Worm (Caenorhabditis elegans) whole organism, L4/young adult: ENCODE results near the gene M57.1.

Source experiments
- W03F9.2 ChIP-seq: fragments of 150-350 bp; optimal IDR thresholded peaks from 2 replicates; lab custom pipeline; 2014; ENCODE audit warnings: missing biosample characterization, missing genetic modification characterization
- dao-5 ChIP-seq: sonication (generic microtip); optimal IDR thresholded peaks from 2 replicates; lab custom pipeline; 2016; ENCODE audit warnings: missing genotype, missing genetic modification characterization, moderate library complexity, missing compliant biosample characterization
- him-1 ChIP-seq: sonication (generic microtip); optimal IDR thresholded peaks from 2 replicates; lab custom pipeline; 2016; ENCODE audit warnings: missing genotype, missing genetic modification reagents, missing genetic modification characterization, missing compliant biosample characterization

- no peak for TF ChIP-seq W03F9.2 (tag; lab: Kevin White, UChicago)
- no peak for TF ChIP-seq him-1 (tag; lab: Kevin White, UChicago)
- no peak for TF ChIP-seq dao-5 (tag; lab: Kevin White, UChicago)
Measured at ce11 chrIV:3578155-3578554, 45.9 kb downstream of the M57.1 start, which contains the start of gene Y37E11B.2.
